Worm (Caenorhabditis elegans) whole organism, late embryonic: ENCODE measurements around the gene symk-1.

ENCODE experiments used
- che-1 ChIP-seq: sonication (generic microtip); optimal IDR thresholded peaks from 2 replicates; lab custom pipeline; 2016; ENCODE audit warnings: mild to moderate bottlenecking, missing genetic modification characterization, missing compliant biosample characterization
- fkh-10 ChIP-seq: fragments of 150-350 bp; optimal IDR thresholded peaks from 2 replicates; lab custom pipeline; 2014; ENCODE audit warnings: missing biosample characterization, missing genetic modification reagents, missing genetic modification characterization
- hlh-30 ChIP-seq: sonication (generic microtip); optimal IDR thresholded peaks from 2 replicates; lab custom pipeline; 2017; ENCODE audit warnings: antibody characterized with exemption, missing genetic modification characterization, missing compliant biosample characterization; ENCODE audit not compliant: insufficient read depth
- nfya-1 ChIP-seq: sonication (generic microtip); optimal IDR thresholded peaks from 2 replicates; lab custom pipeline; 2017; ENCODE audit warnings: missing genetic modification characterization, mild to moderate bottlenecking, missing compliant biosample characterization, antibody characterized with exemption, moderate library complexity
- nhr-11 ChIP-seq: fragments of 150-350 bp; optimal IDR thresholded peaks from 2 replicates; lab custom pipeline; 2014; ENCODE audit warnings: missing biosample characterization, missing genetic modification characterization
- odd-2 ChIP-seq: sonication (generic microtip); optimal IDR thresholded peaks from 2 replicates; lab custom pipeline; 2017; ENCODE audit warnings: antibody characterized with exemption, mild to moderate bottlenecking, missing genetic modification characterization, missing compliant biosample characterization
- pqm-1 ChIP-seq: sonication (generic microtip); optimal IDR thresholded peaks from 2 replicates; lab custom pipeline; 2016; ENCODE audit warnings: missing genetic modification characterization, missing compliant biosample characterization
- ttx-3 ChIP-seq: sonication (generic microtip); optimal IDR thresholded peaks from 2 replicates; lab custom pipeline; 2016; ENCODE audit warnings: missing genetic modification reagents, missing genetic modification characterization, missing compliant biosample characterization

- TF ChIP-seq odd-2 (no peak), nfya-1 (no peak), pqm-1 (tag; lab: Kevin White, UChicago) (no peak), nhr-11 (no peak), hlh-30 (tag; lab: Kevin White, UChicago) (no peak), fkh-10 (GFP tag; lab: Kevin White, UChicago) (no peak), ttx-3 (no peak), che-1 (tag; lab: Kevin White, UChicago) (no peak)
These were observed 48.6 kb downstream of the symk-1 start, which contains the start of gene grd-5 for ce11 chrV:8618738-8619137.
